Fruit fly (Drosophila melanogaster): ENCODE data around the gene CG7369.

CG7369 gene

DNA sequence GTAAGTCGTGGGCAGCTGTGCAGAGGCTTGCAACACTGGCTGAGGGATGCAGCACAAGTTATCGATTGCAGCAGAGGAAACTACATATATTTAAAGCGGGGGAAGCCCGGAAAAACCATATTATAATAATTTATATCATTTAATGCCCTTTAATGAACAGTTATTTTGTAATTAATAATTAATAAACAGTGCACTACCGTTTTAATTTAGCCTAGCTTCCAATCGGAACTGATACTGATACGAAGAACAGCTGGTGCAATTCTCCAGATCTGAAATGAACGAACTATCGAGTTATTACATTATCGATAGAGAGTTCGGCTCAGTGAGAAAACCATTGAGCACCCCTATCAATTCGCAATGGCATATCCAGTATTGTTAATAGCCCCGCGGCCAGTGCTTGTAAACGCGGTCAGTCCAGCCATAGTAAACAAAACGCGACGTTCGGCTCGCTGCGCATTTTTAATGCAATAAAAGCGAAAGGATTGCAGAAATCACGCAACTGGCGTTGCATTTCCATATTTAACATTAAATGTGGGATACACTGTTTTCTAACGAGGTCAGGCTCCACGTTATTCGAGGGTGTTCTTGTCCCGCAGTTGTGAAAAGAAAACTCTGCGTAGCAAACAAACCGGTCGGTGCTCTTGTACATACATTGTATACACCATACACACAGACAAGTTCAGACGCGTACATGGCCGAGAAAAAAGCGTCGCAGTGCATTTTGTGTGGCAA, at the start of gene CG7369:
TSS of gene CG7369 (plus strand) at position 405 of the 732 bp plus-strand sequence.
- TF ChIP-seq CG1024 (GFP tag; IDR thresholded peaks at IDR 0.05) (no peak; the same call in 1 of the 2 replicates), z (GFP tag; IDR thresholded peaks at IDR 0.05) (no peak), Ets97D (GFP tag; optimal IDR thresholded peaks at IDR 0.05) (peak; percentile 92), CG6254 (GFP tag; optimal IDR thresholded peaks at IDR 0.05) (peak; percentile 45), hb (GFP tag; IDR thresholded peaks at IDR 0.05; ENCODE audit: partially characterized antibody) (peak; percentile 44; the same call in 2 of the 3 replicates), CG8290 (GFP tag; optimal IDR thresholded peaks at IDR 0.05) (peak; percentile 86), CG8290 (tag; optimal IDR thresholded peaks at IDR 0.05) (peak; percentile 85 to 86), lilli (GFP tag; optimal IDR thresholded peaks at IDR 0.05) (peak; percentile 92), onecut (GFP tag; IDR thresholded peaks at IDR 0.05) (peak; percentile 74), CG7928 (GFP tag; optimal IDR thresholded peaks at IDR 0.05) (peak; percentile 95), disco-r (GFP tag; optimal IDR thresholded peaks at IDR 0.05) (no peak), repo (GFP tag; optimal IDR thresholded peaks at IDR 0.05) (peak; percentile 60), PHDP (tag; optimal IDR thresholded peaks at IDR 0.05) (peak; percentile 66), Dp (GFP tag; optimal IDR thresholded peaks at IDR 0.05) (peak; percentile 48), row (GFP tag; IDR thresholded peaks at IDR 0.05) (peak; percentile 96), pum (GFP tag; optimal IDR thresholded peaks at IDR 0.05) (peak; percentile 67), Ptx1 (GFP tag; IDR thresholded peaks at IDR 0.05) (peak; percentile 85), ap (GFP tag; IDR thresholded peaks at IDR 0.05) (peak; percentile 47), pfk (GFP tag; optimal IDR thresholded peaks at IDR 0.05) (no peak), CG13894 (tag; optimal IDR thresholded peaks at IDR 0.05) (peak; percentile 81), Adf1 (GFP tag; IDR thresholded peaks at IDR 0.05) (peak; percentile 50), NC2α (GFP tag; optimal IDR thresholded peaks at IDR 0.05) (no peak), CG43689 (GFP tag; IDR thresholded peaks at IDR 0.05) (no peak), toy (GFP tag; IDR thresholded peaks at IDR 0.05) (peak; percentile 51; the same call in 1 of the 2 replicates), gce (GFP tag; IDR thresholded peaks at IDR 0.05) (no peak), CG30403 (GFP tag; optimal IDR thresholded peaks at IDR 0.05) (peak; percentile 96), Xrp1 (GFP tag; IDR thresholded peaks at IDR 0.05) (peak; percentile 78), al (GFP tag; IDR thresholded peaks at IDR 0.05) (peak; percentile 76), CG13296 (GFP tag; optimal IDR thresholded peaks at IDR 0.05) (peak; percentile 71), zen2 (GFP tag; IDR thresholded peaks at IDR 0.05; ENCODE audit: partially characterized antibody) (peak; percentile 34; the same call in 1 of the 3 replicates), CG7987 (GFP tag; optimal IDR thresholded peaks at IDR 0.05) (peak; percentile 38), CG14441 (GFP tag; IDR thresholded peaks at IDR 0.05) (peak; percentile 68), CG11560 (tag; IDR thresholded peaks at IDR 0.05) (no peak; the same call in 1 of the 3 replicates), C15 (GFP tag; IDR thresholded peaks at IDR 0.05) (no peak), B-H1 (GFP tag; IDR thresholded peaks at IDR 0.05) (peak; percentile 58), CG8924 (tag; optimal IDR thresholded peaks at IDR 0.05) (peak; percentile 86), inv (GFP tag; IDR thresholded peaks at IDR 0.05; ENCODE audit: partially characterized antibody) (peak; percentile 73), da (GFP tag; optimal IDR thresholded peaks at IDR 0.05) (peak; percentile 44), bowl (GFP tag; IDR thresholded peaks at IDR 0.05) (no peak), so (GFP tag; IDR thresholded peaks at IDR 0.05) (peak; percentile 54; the same call in 1 of the 3 replicates), sens-2 (GFP tag; IDR thresholded peaks at IDR 0.05) (peak; percentile 26; the same call in 1 of the 2 replicates), CG6854 (GFP tag; optimal IDR thresholded peaks at IDR 0.05) (peak; percentile 24), ttk (GFP tag; IDR thresholded peaks at IDR 0.05) (peak; percentile 60; the same call in 1 of the 2 replicates), CkIIα-i1 (GFP tag; IDR thresholded peaks at IDR 0.05) (peak; percentile 56; the same call in 1 of the 2 replicates), TFAM (GFP tag; optimal IDR thresholded peaks at IDR 0.05) (no peak), wdn (GFP tag; IDR thresholded peaks at IDR 0.05) (peak; percentile 78; the same call in 1 of the 2 replicates), CG14050 (GFP tag; IDR thresholded peaks at IDR 0.05) (peak; percentile 52; the same call in 2 of the 3 replicates), Fer1 (GFP tag; optimal IDR thresholded peaks at IDR 0.05) (peak; percentile 80), mam (GFP tag; optimal IDR thresholded peaks at IDR 0.05) (peak; percentile 87), salm (tag; optimal IDR thresholded peaks at IDR 0.05) (peak; percentile 33)

Data from whole organism, embryonic.